Worm (Caenorhabditis elegans): Measurements from ENCODE around the gene npr-28.

Gene npr-28

DNA sequence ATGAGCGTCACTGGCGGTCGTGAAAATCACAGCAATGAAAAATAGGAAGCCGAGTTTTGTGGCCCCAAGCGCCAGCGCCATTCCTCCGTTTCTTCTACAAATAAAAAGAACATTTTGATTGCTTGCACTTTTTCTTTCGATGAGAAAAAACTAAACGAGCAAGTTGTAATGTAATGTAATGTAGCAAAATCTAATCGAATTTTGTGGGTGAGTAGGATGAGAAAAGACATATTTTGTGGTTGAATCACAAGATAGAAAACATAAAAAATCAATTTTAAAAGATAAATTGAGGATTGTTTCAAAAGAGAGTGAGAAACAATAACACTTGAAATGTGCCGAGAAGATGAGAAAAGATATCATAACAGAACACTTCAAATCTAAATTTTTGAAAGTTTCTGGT lies 43.3 kb downstream of the npr-28 start, which contains the start of gene R09F10.5:
Gene R09F10.5, minus strand, starts transcription at position 101 of the 400 bp plus-strand sequence.
- TF ChIP-seq nhr-77 (tag; optimal IDR thresholded peaks at IDR 0.05): no peak
- no peak for TF ChIP-seq lin-39 (tag; optimal IDR thresholded peaks at IDR 0.05)
- TF ChIP-seq irx-1 (tag; optimal IDR thresholded peaks at IDR 0.05): no peak
- TF ChIP-seq hlh-4 (tag; optimal IDR thresholded peaks at IDR 0.05): no peak
- TF ChIP-seq nhr-28 (tag; optimal IDR thresholded peaks at IDR 0.05): no peak
- peak; percentile 19 for TF ChIP-seq ces-1 (GFP tag; optimal IDR thresholded peaks at IDR 0.05)
- TF ChIP-seq ceh-63 (GFP tag; optimal IDR thresholded peaks at IDR 0.05): no peak
- no peak for TF ChIP-seq efl-1 (optimal IDR thresholded peaks at IDR 0.05)
- TF ChIP-seq efl-1 (GFP tag; optimal IDR thresholded peaks at IDR 0.05 in 1 of 2): no peak
- TF ChIP-seq lin-14 (GFP tag; optimal IDR thresholded peaks at IDR 0.05): peak; percentile 15
- no peak for TF ChIP-seq dpl-1 (GFP tag; optimal IDR thresholded peaks at IDR 0.05)
- no peak for TF ChIP-seq nhr-71 (tag; optimal IDR thresholded peaks at IDR 0.05)

- TF ChIP-seq hpl-2 (GFP tag; optimal IDR thresholded peaks at IDR 0.05): no peak
- no peak for TF ChIP-seq ama-1 (optimal IDR thresholded peaks at IDR 0.05)
- no peak for TF ChIP-seq dsc-1 (tag; optimal IDR thresholded peaks at IDR 0.05)
- peak; percentile 69 for TF ChIP-seq blmp-1 (tag; optimal IDR thresholded peaks at IDR 0.05)
- TF ChIP-seq nhr-19 (GFP tag; conservative IDR thresholded peaks at IDR 0.05): no peak
- no peak for TF ChIP-seq mdl-1 (tag; optimal IDR thresholded peaks at IDR 0.05)
- peak; percentile 24 for TF ChIP-seq mep-1 (tag; optimal IDR thresholded peaks at IDR 0.05)
- TF ChIP-seq nhr-20 (tag; optimal IDR thresholded peaks at IDR 0.05): peak; percentile 28
- TF ChIP-seq nhr-77 (tag; optimal IDR thresholded peaks at IDR 0.05): no peak
- TF ChIP-seq sup-37 (GFP tag; optimal IDR thresholded peaks at IDR 0.05): no peak
- TF ChIP-seq efl-1 (optimal IDR thresholded peaks at IDR 0.05): no peak
- peak in 1 of 2 experiments; percentile 90 for TF ChIP-seq efl-1 (GFP tag; optimal IDR thresholded peaks at IDR 0.05 in 1 of 2)
- TF ChIP-seq dpl-1 (GFP tag; optimal IDR thresholded peaks at IDR 0.05): no peak
- peak; percentile 21 for TF ChIP-seq lin-14 (GFP tag; optimal IDR thresholded peaks at IDR 0.05)
- peak; percentile 73 for TF ChIP-seq nhr-85 (tag)
- TF ChIP-seq hlh-17 (GFP tag; optimal IDR thresholded peaks at IDR 0.05; ENCODE audit: borderline replicate concordance): no peak
- no peak for TF ChIP-seq nhr-71 (tag; optimal IDR thresholded peaks at IDR 0.05)
- no peak for TF ChIP-seq C34B4.2 (tag; optimal IDR thresholded peaks at IDR 0.05)
- TF ChIP-seq ceh-88 (GFP tag; IDR thresholded peaks at IDR 0.05): no peak
These were observed 48.1 kb downstream of the npr-28 start for ce11 chrX:8302803-8303202.

DNA sequence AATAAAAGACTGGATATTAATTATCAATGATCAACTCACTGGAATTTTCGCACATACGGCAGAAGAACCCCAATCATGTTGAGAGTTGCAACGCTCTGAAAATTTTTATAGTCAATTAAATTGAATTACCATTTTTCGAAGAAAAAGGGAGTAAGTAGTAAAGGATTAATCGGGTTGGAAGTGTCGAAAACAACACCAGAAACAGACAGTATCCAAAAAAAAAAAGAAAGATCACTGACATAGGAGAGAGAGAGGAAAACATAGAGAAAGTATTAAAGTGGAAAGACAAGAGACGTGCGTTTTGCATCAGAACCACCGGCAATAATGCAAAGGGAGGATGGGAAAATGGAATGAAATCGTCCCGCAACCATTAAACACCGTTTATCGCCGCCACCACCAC lies 48.6 kb downstream of the npr-28 start, which contains the start of gene inx-5:
Gene inx-5, minus strand, starts transcription at position 101 of the 400 bp plus-strand sequence.
- peak; percentile 18 for TF ChIP-seq blmp-1 (tag; optimal IDR thresholded peaks at IDR 0.05)
- TF ChIP-seq egl-13 (tag; optimal IDR thresholded peaks at IDR 0.05): no peak
- no peak for TF ChIP-seq dpl-1 (GFP tag; optimal IDR thresholded peaks at IDR 0.05)
- no peak for TF ChIP-seq lin-15B (tag; optimal IDR thresholded peaks at IDR 0.05)
- no peak for TF ChIP-seq elt-3 (tag; optimal IDR thresholded peaks at IDR 0.05)
- no peak for TF ChIP-seq rnt-1 (tag; optimal IDR thresholded peaks at IDR 0.05)
- no peak for TF ChIP-seq hlh-17 (GFP tag; optimal IDR thresholded peaks at IDR 0.05; ENCODE audit: borderline replicate concordance)
- TF ChIP-seq C16A3.4 (tag; optimal IDR thresholded peaks at IDR 0.05): no peak

ce11 chrX:8299554-8299953 lies 51.3 kb downstream of the npr-28 start, which contains the start of gene ced-13:
TSS of gene ced-13 (minus strand) at chrX:8299654.
- TF ChIP-seq aha-1 (tag; optimal IDR thresholded peaks at IDR 0.05) (no peak), sup-37 (GFP tag; optimal IDR thresholded peaks at IDR 0.05) (no peak), unc-62 (GFP tag; optimal IDR thresholded peaks at IDR 0.05) (no peak), mab-9 (GFP tag; IDR thresholded peaks at IDR 0.05) (no peak)

All from whole organism, L1 larva.